Fruit fly (Drosophila melanogaster) whole organism, embryonic: ENCODE measurements around the gene CG11593.
A peak's percentile ranks its signal among the peaks of the same experiment; 100 is the strongest.

Source experiments
- Antp ChIP-seq: fragments of 200-800 bp; sonication (Bioruptor generic); optimal IDR thresholded peaks from 3 replicates; lab custom pipeline; 2016; ENCODE audit warnings: missing biosample characterization, missing genetic modification characterization
- Asciz ChIP-seq: fragments of 200-800 bp; sonication (Bioruptor generic); optimal IDR thresholded peaks from 2 replicates; lab custom pipeline; 2017; ENCODE audit warnings: missing biosample characterization, mild to moderate bottlenecking, missing genetic modification characterization, missing genetic modification reagents
- B-H2 ChIP-seq: fragments of 200-800 bp; sonication (Bioruptor generic); optimal IDR thresholded peaks from 2 replicates; lab custom pipeline; 2018; ENCODE audit warnings: missing biosample characterization, mild to moderate bottlenecking, missing genetic modification characterization
- CG10147 ChIP-seq: fragments of 200-800 bp; sonication (Bioruptor generic); optimal IDR thresholded peaks from 2 replicates; lab custom pipeline; 2019; ENCODE audit warnings: missing biosample characterization, mild to moderate bottlenecking, missing genetic modification characterization, moderate library complexity
- CG10209 ChIP-seq: fragments of 200-800 bp; sonication (Bioruptor generic); optimal IDR thresholded peaks from 3 replicates; lab custom pipeline; 2017; ENCODE audit warnings: missing biosample characterization, mild to moderate bottlenecking, missing genetic modification characterization, missing genetic modification reagents
- CG10462 ChIP-seq: fragments of 200-800 bp; sonication (Bioruptor generic); optimal IDR thresholded peaks from 2 replicates; lab custom pipeline; 2016; ENCODE audit warnings: missing biosample characterization, missing genetic modification characterization
- CG10565 ChIP-seq: fragments of 200-800 bp; sonication (Bioruptor generic); optimal IDR thresholded peaks from 3 replicates; lab custom pipeline; 2016; ENCODE audit warnings: missing biosample characterization, mild to moderate bottlenecking, missing genetic modification characterization
- CG10979 ChIP-seq: fragments of 200-800 bp; sonication (Bioruptor generic); optimal IDR thresholded peaks from 2 replicates; lab custom pipeline; 2018; ENCODE audit warnings: missing biosample characterization, mild to moderate bottlenecking, missing genetic modification characterization, moderate library complexity
- CG11695 ChIP-seq: fragments of 200-800 bp; sonication (Bioruptor generic); IDR thresholded peaks from 3 replicates; pipeline ENCODE4 v1.3.6; 2022; ENCODE audit warnings: missing biosample characterization, missing genetic modification characterization
- CG12236 ChIP-seq: fragments of 200-800 bp; sonication (Bioruptor generic); optimal IDR thresholded peaks from 2 replicates; lab custom pipeline; 2016; ENCODE audit warnings: missing biosample characterization, missing genetic modification characterization
- CG17361 ChIP-seq: fragments of 200-800 bp; sonication (Bioruptor generic); IDR thresholded peaks from 3 replicates; pipeline ENCODE4 v1.3.6; 2022; ENCODE audit warnings: missing biosample characterization, missing genetic modification characterization
- CG18476 ChIP-seq: fragments of 200-800 bp; sonication (Bioruptor generic); optimal IDR thresholded peaks from 2 replicates; lab custom pipeline; 2016; ENCODE audit warnings: missing biosample characterization, mild to moderate bottlenecking, missing genetic modification characterization
- CG2129 ChIP-seq: fragments of 200-800 bp; sonication (Bioruptor generic); IDR thresholded peaks from 2 replicates; pipeline ENCODE4 v1.3.6; 2022; ENCODE audit warnings: missing biosample characterization, missing genetic modification characterization; ENCODE audit not compliant: partially characterized antibody
- CG2678 ChIP-seq: fragments of 200-800 bp; sonication (Bioruptor generic); optimal IDR thresholded peaks from 3 replicates; lab custom pipeline; 2019; ENCODE audit warnings: missing biosample characterization, mild to moderate bottlenecking, missing genetic modification characterization, moderate library complexity
- CG33213 ChIP-seq: fragments of 200-800 bp; sonication (Bioruptor generic); optimal IDR thresholded peaks from 3 replicates; lab custom pipeline; 2016; ENCODE audit warnings: missing biosample characterization, missing genetic modification characterization
- CG34376 ChIP-seq: fragments of 200-800 bp; sonication (Bioruptor generic); optimal IDR thresholded peaks from 2 replicates; lab custom pipeline; 2018; ENCODE audit warnings: missing biosample characterization, mild to moderate bottlenecking, missing genetic modification characterization
- CG3726 ChIP-seq: fragments of 200-800 bp; sonication (Bioruptor generic); IDR thresholded peaks from 3 replicates; pipeline ENCODE4, ENCODE4 v1.3.6; 2022; ENCODE audit warnings: missing biosample characterization, missing genetic modification characterization
- CG4328 ChIP-seq: fragments of 200-800 bp; sonication (Bioruptor generic); optimal IDR thresholded peaks from 3 replicates; lab custom pipeline; 2017; ENCODE audit warnings: missing biosample characterization, missing genetic modification reagents, missing genetic modification characterization
- CG4707 ChIP-seq: fragments of 200-800 bp; sonication (Bioruptor generic); optimal IDR thresholded peaks from 2 replicates; lab custom pipeline; 2018; ENCODE audit warnings: missing biosample characterization, mild to moderate bottlenecking, missing genetic modification characterization, moderate library complexity
- CG4820 ChIP-seq: fragments of 200-800 bp; sonication (Bioruptor generic); optimal IDR thresholded peaks from 3 replicates; lab custom pipeline; 2016; ENCODE audit warnings: missing biosample characterization, missing genetic modification characterization
- CG7963 ChIP-seq: fragments of 200-800 bp; sonication (Bioruptor generic); IDR thresholded peaks from 3 replicates; pipeline ENCODE4 v1.3.6; 2022; ENCODE audit warnings: missing biosample characterization, missing genetic modification characterization; ENCODE audit not compliant: partially characterized antibody
- CG9727 ChIP-seq: fragments of 200-800 bp; sonication (Bioruptor generic); optimal IDR thresholded peaks from 3 replicates; lab custom pipeline; 2017; ENCODE audit warnings: missing biosample characterization, mild to moderate bottlenecking, missing genetic modification characterization
- CG9932 ChIP-seq: fragments of 200-800 bp; sonication (Bioruptor generic); IDR thresholded peaks from 2 replicates; pipeline ENCODE4 v1.3.6; 2022; ENCODE audit warnings: missing biosample characterization, missing genetic modification characterization
- CTCF ChIP-seq: fragments of 200-800 bp; sonication (Bioruptor generic); optimal IDR thresholded peaks from 2 replicates; lab custom pipeline; 2017; ENCODE audit warnings: missing biosample characterization, mild to moderate bottlenecking, missing genetic modification characterization, moderate library complexity
- ERR ChIP-seq: fragments of 200-800 bp; sonication (Bioruptor generic); optimal IDR thresholded peaks from 2 replicates; lab custom pipeline; 2016; ENCODE audit warnings: missing biosample characterization, missing genetic modification characterization
- Eip74EF ChIP-seq, 2 experiments: fragments of 200-800 bp in 1 of 2; fragments of >200 bp in 1 of 2; sonication (Bioruptor generic) in 1 of 2; optimal IDR thresholded peaks; 2 replicates each; lab custom pipeline; 2017 to 2019; ENCODE audit warnings: missing biosample characterization in 2 of 2, missing genetic modification characterization in 2 of 2, mild to moderate bottlenecking in 1 of 2, moderate library complexity in 1 of 2
- Ets97D ChIP-seq: fragments of 200-800 bp; sonication (Bioruptor generic); optimal IDR thresholded peaks from 3 replicates; lab custom pipeline; 2016; ENCODE audit warnings: missing biosample characterization, missing genetic modification characterization
- Fer1 ChIP-seq: fragments of 200-800 bp; sonication (Bioruptor generic); optimal IDR thresholded peaks from 2 replicates; lab custom pipeline; 2017; ENCODE audit warnings: missing biosample characterization, mild to moderate bottlenecking, missing genetic modification characterization
- Mad ChIP-seq: fragments of 200-800 bp; sonication (Bioruptor generic); optimal IDR thresholded peaks from 2 replicates; lab custom pipeline; 2016; ENCODE audit warnings: missing biosample characterization, missing genetic modification characterization
- NC2α ChIP-seq: fragments of 200-800 bp; sonication (Bioruptor generic); optimal IDR thresholded peaks from 2 replicates; lab custom pipeline; 2016; ENCODE audit warnings: missing biosample characterization, missing genetic modification characterization
- NK7.1 ChIP-seq: fragments of 200-800 bp; sonication (Bioruptor generic); optimal IDR thresholded peaks from 3 replicates; lab custom pipeline; 2016; ENCODE audit warnings: missing biosample characterization, missing genetic modification characterization
- Nf-YA ChIP-seq: fragments of 200-800 bp; sonication (Bioruptor generic); IDR thresholded peaks from 2 replicates; pipeline ENCODE4 v1.3.6; 2022; ENCODE audit warnings: missing biosample characterization, missing genetic modification characterization
- PHDP ChIP-seq: fragments of 200-800 bp; sonication (Bioruptor generic); optimal IDR thresholded peaks from 3 replicates; lab custom pipeline; 2018; ENCODE audit warnings: missing biosample characterization, mild to moderate bottlenecking, missing genetic modification characterization, moderate library complexity
- Ravus ChIP-seq: fragments of 200-800 bp; sonication (Bioruptor generic); IDR thresholded peaks from 2 replicates; pipeline ENCODE4 v1.3.6; 2022; ENCODE audit warnings: missing biosample characterization, missing genetic modification characterization
- Stat92E ChIP-seq, 3 experiments: fragments of >200 bp in 2 of 3; fragments of 200-800 bp in 1 of 3; sonication (Bioruptor generic) in 1 of 3; optimal IDR thresholded peaks; 2 replicates each; lab custom pipeline; 2017 to 2019; ENCODE audit warnings: missing biosample characterization in 3 of 3, missing genetic modification characterization in 3 of 3, mild to moderate bottlenecking in 1 of 3, moderate library complexity in 1 of 3
- Xbp1 ChIP-seq: fragments of 200-800 bp; sonication (Bioruptor generic); optimal IDR thresholded peaks from 3 replicates; lab custom pipeline; 2016; ENCODE audit warnings: missing biosample characterization, mild to moderate bottlenecking, missing genetic modification characterization
- cato ChIP-seq: fragments of 200-800 bp; sonication (Bioruptor generic); optimal IDR thresholded peaks from 2 replicates; lab custom pipeline; 2016; ENCODE audit warnings: missing biosample characterization, missing genetic modification characterization, borderline replicate concordance
- chif ChIP-seq, 2 experiments: fragments of 200-800 bp; sonication (Bioruptor generic); optimal IDR thresholded peaks; 3 replicates each; lab custom pipeline; 2016; ENCODE audit warnings: missing biosample characterization in 2 of 2, missing genetic modification characterization in 2 of 2
- crc ChIP-seq: fragments of 200-800 bp; sonication (Bioruptor generic); optimal IDR thresholded peaks from 2 replicates; lab custom pipeline; 2016; ENCODE audit warnings: missing biosample characterization, missing genetic modification characterization
- cwo ChIP-seq: fragments of 200-800 bp; sonication (Bioruptor generic); optimal IDR thresholded peaks from 3 replicates; lab custom pipeline; 2017; ENCODE audit warnings: missing biosample characterization, missing genetic modification characterization, mild to moderate bottlenecking, moderate library complexity, missing genetic modification reagents
- dysf ChIP-seq: fragments of 200-800 bp; sonication (Bioruptor generic); IDR thresholded peaks from 3 replicates; pipeline ENCODE4 v1.3.6; 2022; ENCODE audit warnings: missing biosample characterization, missing genetic modification characterization
- eyg ChIP-seq: fragments of 200-800 bp; sonication (Bioruptor generic); optimal IDR thresholded peaks from 3 replicates; lab custom pipeline; 2016; ENCODE audit warnings: missing biosample characterization, missing genetic modification characterization
- jigr1 ChIP-seq: fragments of 200-800 bp; sonication (Bioruptor generic); IDR thresholded peaks from 3 replicates; pipeline ENCODE4 v1.3.6; 2022; ENCODE audit warnings: missing biosample characterization, missing genetic modification characterization
- nom ChIP-seq: fragments of 200-800 bp; sonication (Bioruptor generic); optimal IDR thresholded peaks from 2 replicates; lab custom pipeline; 2017; ENCODE audit warnings: missing biosample characterization, missing genetic modification characterization, mild to moderate bottlenecking, moderate library complexity, missing genetic modification reagents
- onecut ChIP-seq: fragments of 200-800 bp; sonication (Bioruptor generic); IDR thresholded peaks from 2 replicates; pipeline ENCODE4 v1.3.6; 2022; ENCODE audit warnings: missing biosample characterization, missing genetic modification characterization
- org-1 ChIP-seq: fragments of 200-800 bp; sonication (Bioruptor generic); optimal IDR thresholded peaks from 2 replicates; lab custom pipeline; 2017; ENCODE audit warnings: missing biosample characterization, missing genetic modification characterization
- ro ChIP-seq: fragments of 200-800 bp; sonication (Bioruptor generic); IDR thresholded peaks from 2 replicates; pipeline ENCODE4 v1.3.6; 2022; ENCODE audit warnings: missing biosample characterization, missing genetic modification characterization
- slou ChIP-seq: fragments of 200-800 bp; sonication (Bioruptor generic); optimal IDR thresholded peaks from 3 replicates; lab custom pipeline; 2016; ENCODE audit warnings: missing biosample characterization, missing genetic modification characterization
- so ChIP-seq: fragments of 200-800 bp; sonication (Bioruptor generic); IDR thresholded peaks from 3 replicates; pipeline ENCODE4 v1.3.6; 2022; ENCODE audit warnings: missing biosample characterization, missing genetic modification characterization
- sqz ChIP-seq: fragments of 200-800 bp; sonication (Bioruptor generic); optimal IDR thresholded peaks from 3 replicates; lab custom pipeline; 2018; ENCODE audit warnings: missing biosample characterization, mild to moderate bottlenecking, missing genetic modification characterization
- tx ChIP-seq: fragments of 200-800 bp; sonication (Bioruptor generic); optimal IDR thresholded peaks from 2 replicates; lab custom pipeline; 2016; ENCODE audit warnings: missing biosample characterization, missing genetic modification characterization
- unc-4 ChIP-seq: fragments of 200-800 bp; sonication (Bioruptor generic); IDR thresholded peaks from 2 replicates; pipeline ENCODE4 v1.3.6; 2022; ENCODE audit warnings: missing biosample characterization, missing genetic modification characterization; ENCODE audit not compliant: partially characterized antibody

Gene CG11593

DNA sequence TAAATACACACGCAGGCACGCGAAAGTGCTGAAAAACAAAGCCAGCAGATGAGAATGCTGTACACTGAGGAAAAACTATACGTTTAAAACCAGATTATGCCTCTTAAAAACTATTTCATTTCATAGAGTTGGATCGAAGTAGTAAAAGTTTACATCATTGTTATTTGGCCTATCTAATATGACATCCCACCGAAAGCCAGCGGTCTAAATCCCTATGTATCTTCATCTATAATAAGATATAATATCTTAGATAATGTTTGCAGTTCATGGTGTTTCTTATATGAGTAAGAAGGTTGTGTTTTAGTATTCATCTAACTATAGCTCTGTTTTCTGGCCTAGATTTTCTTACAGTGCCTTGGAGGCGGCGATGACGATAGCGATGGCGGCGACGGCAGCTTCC, 30.2 kb downstream of the CG11593 start (continued):
- TF ChIP-seq CG18476 (GFP tag; lab: Kevin White, UChicago) (peak; percentile 6), sqz (GFP tag; lab: Kevin White, UChicago) (no peak), B-H2 (GFP tag; lab: Kevin White, UChicago) (no peak), CG10979 (tag; lab: Kevin White, UChicago) (peak; percentile 7), Ravus (no peak), slou (GFP tag; lab: Kevin White, UChicago) (no peak), CG2678 (tag; lab: Kevin White, UChicago) (peak; percentile 65), CG10462 (GFP tag; lab: Kevin White, UChicago) (no peak), unc-4 (GFP tag; lab: Robert Waterston, UW) (no peak), crc (no peak), CG10147 (GFP tag; lab: Kevin White, UChicago) (peak; percentile 21), eyg (no peak), Mad (GFP tag; lab: Kevin White, UChicago) (no peak), CG7963 (GFP tag; lab: Robert Waterston, UW) (no peak), CG33213 (GFP tag; lab: Kevin White, UChicago) (no peak), CG4820 (GFP tag; lab: Kevin White, UChicago) (no peak), jigr1 (GFP tag; lab: Robert Waterston, UW) (no peak), Stat92E (GFP tag; optimal IDR thresholded peaks at IDR 0.05; lab: Kevin White, UChicago) (no peak), tx (no peak), CG12236 (GFP tag; lab: Kevin White, UChicago) (no peak), dysf (GFP tag; lab: Robert Waterston, UW) (no peak), PHDP (peak; percentile 11), CG9727 (peak; percentile 30), CG10565 (GFP tag; lab: Kevin White, UChicago) (no peak), CG2129 (no peak), CTCF (GFP tag; lab: Kevin White, UChicago) (no peak), ro (GFP tag; lab: Robert Waterston, UW) (no peak), Fer1 (GFP tag; lab: Kevin White, UChicago) (peak; percentile 38), CG10209 (GFP tag; lab: Kevin White, UChicago) (no peak), cwo (GFP tag; lab: Kevin White, UChicago) (peak; percentile 32), CG4707 (GFP tag; lab: Kevin White, UChicago) (no peak), CG34376 (no peak), Xbp1 (GFP tag; lab: Kevin White, UChicago) (no peak), cato (GFP tag; lab: Kevin White, UChicago) (no peak), ERR (GFP tag; lab: Kevin White, UChicago) (no peak), Ets97D (GFP tag; lab: Kevin White, UChicago) (no peak), Eip74EF (GFP tag; optimal IDR thresholded peaks at IDR 0.05; lab: Kevin White, UChicago) (peak in 1 of 2 experiments; percentile 2), so (GFP tag; lab: Robert Waterston, UW) (no peak), CG3726 (GFP tag; lab: Robert Waterston, UW) (no peak), CG4328 (GFP tag; lab: Kevin White, UChicago) (no peak), Antp (GFP tag; lab: Kevin White, UChicago) (no peak), nom (no peak), NK7.1 (GFP tag; lab: Kevin White, UChicago) (no peak), CG9932 (no peak), Nf-YA (GFP tag; lab: Robert Waterston, UW) (no peak), CG11695 (GFP tag; lab: Robert Waterston, UW) (no peak), org-1 (GFP tag; lab: Kevin White, UChicago) (peak; percentile 20), chif (GFP tag; optimal IDR thresholded peaks at IDR 0.05; lab: Kevin White, UChicago) (no peak), CG17361 (GFP tag; lab: Robert Waterston, UW) (peak; percentile 39; the same call in 1 of the 3 replicates), Asciz (GFP tag; lab: Kevin White, UChicago) (peak; percentile 17), NC2α (no peak), onecut (GFP tag; lab: Robert Waterston, UW) (no peak)
